Fruit fly (Drosophila melanogaster) whole organism, wandering third instar larva: ENCODE measurements around the gene CG12182.
A peak's percentile ranks its signal among the peaks of the same experiment; 100 is the strongest.

Experiments used
- Abd-B ChIP-seq: fragments of >200 bp; optimal IDR thresholded peaks from 2 replicates; lab custom pipeline; 2017; ENCODE audit warnings: missing biosample characterization, missing genetic modification characterization
- CG32264 ChIP-seq: fragments of 200-800 bp; sonication (Bioruptor generic); optimal IDR thresholded peaks from 2 replicates; lab custom pipeline; 2016; ENCODE audit warnings: missing biosample characterization, missing genetic modification characterization
- CG9705 ChIP-seq: fragments of 200-800 bp; sonication (Bioruptor generic); optimal IDR thresholded peaks from 2 replicates; lab custom pipeline; 2018; ENCODE audit warnings: missing biosample characterization, mild to moderate bottlenecking, missing genetic modification characterization
- CrebA ChIP-seq: fragments of 200-800 bp; sonication (Bioruptor generic); optimal IDR thresholded peaks from 2 replicates; lab custom pipeline; 2016; ENCODE audit warnings: missing biosample characterization, mild to moderate bottlenecking, missing genetic modification characterization, borderline replicate concordance
- Dif ChIP-seq: fragments of 200-275, 200-300 bp; sonication (Bioruptor generic); optimal IDR thresholded peaks from 2 replicates; lab custom pipeline; 2018; ENCODE audit warnings: missing biosample characterization, missing genetic modification characterization; ENCODE audit not compliant: partially characterized antibody
- GATAd ChIP-seq: sonication (Bioruptor generic); optimal IDR thresholded peaks from 2 replicates; lab custom pipeline; 2016; ENCODE audit warnings: missing biosample characterization, missing genetic modification characterization
- HLH106 ChIP-seq: fragments of 200-800 bp; optimal IDR thresholded peaks from 3 replicates; lab custom pipeline; 2019; ENCODE audit warnings: missing biosample characterization, mild to moderate bottlenecking, missing genetic modification characterization, moderate library complexity
- Hnf4 ChIP-seq: fragments of 200-800 bp; sonication (Bioruptor generic); optimal IDR thresholded peaks from 2 replicates; lab custom pipeline; 2016; ENCODE audit warnings: missing biosample characterization, mild to moderate bottlenecking, missing genetic modification characterization
- Hr78 ChIP-seq: fragments of >200 bp; optimal IDR thresholded peaks from 2 replicates; lab custom pipeline; 2017; ENCODE audit warnings: missing biosample characterization, missing genetic modification characterization
- Hr83 ChIP-seq: fragments of 200-300 bp; sonication (Bioruptor generic); optimal IDR thresholded peaks from 2 replicates; lab custom pipeline; 2016; ENCODE audit warnings: missing biosample characterization, mild to moderate bottlenecking, missing genetic modification characterization, moderate library complexity; ENCODE audit not compliant: poor library complexity, severe bottlenecking
- Jra ChIP-seq: sonication (Bioruptor generic); optimal IDR thresholded peaks from 2 replicates; lab custom pipeline; 2016; ENCODE audit warnings: missing biosample characterization, missing genetic modification characterization
- Mio ChIP-seq: sonication (Bioruptor generic); optimal IDR thresholded peaks from 2 replicates; lab custom pipeline; 2016; ENCODE audit warnings: missing biosample characterization, missing genetic modification characterization
- Myc ChIP-seq: fragments of >200 bp; optimal IDR thresholded peaks from 2 replicates; lab custom pipeline; 2017
- N ChIP-seq: fragments of >200 bp; optimal IDR thresholded peaks from 2 replicates; lab custom pipeline; 2018; ENCODE audit warnings: missing biosample characterization, missing external identifiers, missing genetic modification characterization
- Rel ChIP-seq, 2 experiments: fragments of 200-800 bp; sonication (Bioruptor generic) in 1 of 2; optimal IDR thresholded peaks; 2 replicates in 1 of 2; 3 replicates in 1 of 2; lab custom pipeline; 2016 to 2019; ENCODE audit warnings: mild to moderate bottlenecking in 2 of 2, missing biosample characterization in 2 of 2, missing genetic modification characterization in 2 of 2, moderate library complexity in 1 of 2
- Sp1 ChIP-seq: fragments of 200-800 bp; sonication (Bioruptor generic); optimal IDR thresholded peaks from 3 replicates; lab custom pipeline; 2019; ENCODE audit warnings: missing biosample characterization, mild to moderate bottlenecking, missing genetic modification characterization, moderate library complexity
- Vsx2 ChIP-seq: fragments of 200-300, 225-300 bp; sonication (Bioruptor generic); optimal IDR thresholded peaks from 2 replicates; lab custom pipeline; 2018; ENCODE audit warnings: missing biosample characterization, missing genetic modification characterization; ENCODE audit not compliant: partially characterized antibody
- br ChIP-seq: fragments of 200-800 bp; sonication (Bioruptor generic); optimal IDR thresholded peaks from 2 replicates; lab custom pipeline; 2016; ENCODE audit warnings: missing biosample characterization, missing genetic modification characterization
- brk ChIP-seq: fragments of 200-800 bp; sonication (Bioruptor generic); optimal IDR thresholded peaks from 2 replicates; lab custom pipeline; 2016; ENCODE audit warnings: missing biosample characterization, mild to moderate bottlenecking, missing genetic modification characterization
- dmrt93B ChIP-seq: fragments of 200-800 bp; sonication (Bioruptor generic); optimal IDR thresholded peaks from 2 replicates; lab custom pipeline; 2018; ENCODE audit warnings: missing biosample characterization, mild to moderate bottlenecking, missing genetic modification characterization
- ey ChIP-seq: fragments of 200-800 bp; sonication (Bioruptor generic); optimal IDR thresholded peaks from 2 replicates; lab custom pipeline; 2016; ENCODE audit warnings: missing biosample characterization, missing genetic modification characterization
- foxo ChIP-seq, 2 experiments: fragments of 200-800 bp; sonication (Bioruptor generic); optimal IDR thresholded peaks; 2 replicates in 1 of 2; 3 replicates in 1 of 2; lab custom pipeline; 2016 to 2017; ENCODE audit warnings: missing biosample characterization in 2 of 2, missing genetic modification characterization in 2 of 2
- fru ChIP-seq: fragments of 200-800 bp; sonication (Bioruptor generic); optimal IDR thresholded peaks from 3 replicates; lab custom pipeline; 2016; ENCODE audit warnings: missing biosample characterization, mild to moderate bottlenecking, missing genetic modification characterization
- h ChIP-seq: fragments of 200-800 bp; sonication (Bioruptor generic); optimal IDR thresholded peaks from 3 replicates; lab custom pipeline; 2016; ENCODE audit warnings: missing biosample characterization, mild to moderate bottlenecking, missing genetic modification characterization
- jim ChIP-seq: fragments of 175-275, 200-325 bp; sonication (Bioruptor generic); optimal IDR thresholded peaks from 2 replicates; lab custom pipeline; 2016; ENCODE audit warnings: missing biosample characterization, mild to moderate bottlenecking, missing genetic modification characterization
- lola ChIP-seq: fragments of >200 bp; optimal IDR thresholded peaks from 2 replicates; lab custom pipeline; 2017; ENCODE audit warnings: missing biosample characterization, missing genetic modification characterization
- pan ChIP-seq: fragments of >200 bp; optimal IDR thresholded peaks from 2 replicates; lab custom pipeline; 2017
- psq ChIP-seq: fragments of 200-800 bp; sonication (Bioruptor generic); optimal IDR thresholded peaks from 3 replicates; lab custom pipeline; 2017; ENCODE audit warnings: missing biosample characterization, mild to moderate bottlenecking, missing genetic modification characterization, moderate library complexity
- rgr ChIP-seq: fragments of 200-800 bp; sonication (Bioruptor generic); optimal IDR thresholded peaks from 3 replicates; lab custom pipeline; 2016; ENCODE audit warnings: missing biosample characterization, mild to moderate bottlenecking, missing genetic modification characterization
- sage ChIP-seq: fragments of 200-800 bp; sonication (Bioruptor generic); optimal IDR thresholded peaks from 2 replicates; lab custom pipeline; 2016; ENCODE audit warnings: missing biosample characterization, mild to moderate bottlenecking, missing genetic modification characterization
- sv ChIP-seq: fragments of 200-800 bp; sonication (Bioruptor generic); optimal IDR thresholded peaks from 3 replicates; lab custom pipeline; 2016; ENCODE audit warnings: missing biosample characterization, missing genetic modification characterization
- tai ChIP-seq: sonication (Bioruptor generic); optimal IDR thresholded peaks from 2 replicates; lab custom pipeline; 2016; ENCODE audit warnings: missing biosample characterization, missing genetic modification characterization
- usp ChIP-seq: fragments of >200 bp; optimal IDR thresholded peaks from 2 replicates; lab custom pipeline; 2017; ENCODE audit warnings: missing biosample characterization, missing genetic modification characterization
- woc ChIP-seq: sonication (Bioruptor generic); optimal IDR thresholded peaks from 2 replicates; lab custom pipeline; 2016; ENCODE audit warnings: missing biosample characterization, mild to moderate bottlenecking, missing genetic modification characterization

CG12182 gene

dm6 chr3L:2577096-2577831 lies 22.1 kb downstream of the CG12182 start:
- TF ChIP-seq ey (GFP tag; lab: Kevin White, UChicago) (no peak), fru (GFP tag; lab: Kevin White, UChicago) (peak; percentile 26), brk (peak; percentile 15), sage (GFP tag; lab: Kevin White, UChicago) (peak; percentile 11)

- no peak for TF ChIP-seq Hr83
- TF ChIP-seq tai = no peak
- no peak for TF ChIP-seq Hr78 (GFP tag; lab: Kevin White, UChicago)
Observed at dm6 chr3L:2575240-2575639, 24.1 kb downstream of the CG12182 start.

dm6 chr3L:2574716-2575115 lies 24.7 kb downstream of the CG12182 start:
- no peak for TF ChIP-seq brk
- no peak for TF ChIP-seq fru (GFP tag; lab: Kevin White, UChicago)

dm6 chr3L:2572907-2573591 lies 26.3 kb downstream of the CG12182 start:
- TF ChIP-seq tai (peak; percentile 50), Hnf4 (GFP tag; lab: Kevin White, UChicago) (peak; percentile 73), ey (GFP tag; lab: Kevin White, UChicago) (no peak), Jra (GFP tag; lab: Kevin White, UChicago) (peak; percentile 42), foxo (GFP tag; optimal IDR thresholded peaks at IDR 0.05; lab: Kevin White, UChicago) (peak in 1 of 2 experiments; percentile 8), CG32264 (GFP tag; lab: Kevin White, UChicago) (peak; percentile 3), sv (GFP tag; lab: Kevin White, UChicago) (no peak), Hr78 (GFP tag; lab: Kevin White, UChicago) (no peak), HLH106 (tag; lab: Kevin White, UChicago) (no peak), dmrt93B (GFP tag; lab: Kevin White, UChicago) (no peak), rgr (GFP tag; lab: Kevin White, UChicago) (peak; percentile 64), Abd-B (GFP tag; lab: Kevin White, UChicago) (no peak), Sp1 (peak; percentile 28), brk (peak; percentile 64), CG9705 (no peak), Rel (GFP tag; optimal IDR thresholded peaks at IDR 0.05; lab: Kevin White, UChicago) (peak; percentile 26), Rel (tag; optimal IDR thresholded peaks at IDR 0.05; lab: Kevin White, UChicago) (peak; percentile 88), sage (GFP tag; lab: Kevin White, UChicago) (peak; percentile 68), woc (GFP tag; lab: Kevin White, UChicago) (no peak), Hr83 (peak; percentile 53), h (peak; percentile 25), br (GFP tag; lab: Kevin White, UChicago) (peak; percentile 41), Dif (no peak)

dm6 chr3L:2571975-2572374 lies 27.4 kb downstream of the CG12182 start:
- TF ChIP-seq h = peak; percentile 16
- TF ChIP-seq fru (GFP tag; lab: Kevin White, UChicago) = peak; percentile 36
- peak in 1 of 2 experiments; percentile 34 for TF ChIP-seq foxo (GFP tag; optimal IDR thresholded peaks at IDR 0.05; lab: Kevin White, UChicago)
- no peak for TF ChIP-seq rgr (GFP tag; lab: Kevin White, UChicago)
- no peak for TF ChIP-seq br (GFP tag; lab: Kevin White, UChicago)
- no peak for TF ChIP-seq ey (GFP tag; lab: Kevin White, UChicago)

- TF ChIP-seq dmrt93B (GFP tag; lab: Kevin White, UChicago) = no peak
- TF ChIP-seq woc (GFP tag; lab: Kevin White, UChicago) = peak; percentile 42
- TF ChIP-seq fru (GFP tag; lab: Kevin White, UChicago) = peak; percentile 80
- TF ChIP-seq Myc (lab: Kevin White, UChicago) = no peak
- no peak for TF ChIP-seq CrebA (GFP tag; lab: Kevin White, UChicago)
- TF ChIP-seq Hnf4 (GFP tag; lab: Kevin White, UChicago) = peak; percentile 67
- peak; percentile 78 for TF ChIP-seq rgr (GFP tag; lab: Kevin White, UChicago)
- TF ChIP-seq h = peak; percentile 77
- peak; percentile 27 to 78 for TF ChIP-seq foxo (GFP tag; optimal IDR thresholded peaks at IDR 0.05; lab: Kevin White, UChicago)
- peak; percentile 66 for TF ChIP-seq psq
- TF ChIP-seq sv (GFP tag; lab: Kevin White, UChicago) = no peak
- TF ChIP-seq N = no peak
- TF ChIP-seq Sp1 = peak; percentile 50
- no peak for TF ChIP-seq Mio (GFP tag; lab: Kevin White, UChicago)
- TF ChIP-seq jim (GFP tag; lab: Kevin White, UChicago) = no peak
- no peak for TF ChIP-seq pan (lab: Kevin White, UChicago)
- no peak for TF ChIP-seq Vsx2 (GFP tag; lab: Kevin White, UChicago)
- TF ChIP-seq GATAd (GFP tag; lab: Kevin White, UChicago) = no peak
- no peak for TF ChIP-seq tai
- peak; percentile 32 for TF ChIP-seq HLH106 (tag; lab: Kevin White, UChicago)
- no peak for TF ChIP-seq Abd-B (GFP tag; lab: Kevin White, UChicago)
- no peak for TF ChIP-seq lola (GFP tag; lab: Kevin White, UChicago)
- TF ChIP-seq sage (GFP tag; lab: Kevin White, UChicago) = peak; percentile 41
- no peak for TF ChIP-seq Dif
- TF ChIP-seq brk = peak; percentile 16
- TF ChIP-seq br (GFP tag; lab: Kevin White, UChicago) = peak; percentile 74
- TF ChIP-seq usp (GFP tag; lab: Kevin White, UChicago) = no peak
Observed at dm6 chr3L:2570269-2570723, 29.1 kb downstream of the CG12182 start.
